Fruit fly (Drosophila melanogaster) whole organism, embryonic: ENCODE measurements around the gene Cdc50.

ENCODE experiments used
- Asciz ChIP-seq: fragments of 200-800 bp; sonication (Bioruptor generic); optimal IDR thresholded peaks from 2 replicates; lab custom pipeline; 2017; ENCODE audit warnings: missing biosample characterization, mild to moderate bottlenecking, missing genetic modification characterization, missing genetic modification reagents
- CG10274 ChIP-seq: fragments of 200-800 bp; sonication (Bioruptor generic); optimal IDR thresholded peaks from 3 replicates; lab custom pipeline; 2017; ENCODE audit warnings: missing biosample characterization, mild to moderate bottlenecking, missing genetic modification characterization
- CG10321 ChIP-seq: fragments of 200-800 bp; sonication (Bioruptor generic); IDR thresholded peaks from 2 replicates; pipeline ENCODE4 v1.3.6; 2022; ENCODE audit warnings: missing biosample characterization, missing genetic modification characterization
- CG10366 ChIP-seq: fragments of 200-800 bp; sonication (Bioruptor generic); IDR thresholded peaks from 2 replicates; pipeline ENCODE4 v1.3.6; 2022; ENCODE audit warnings: missing biosample characterization, missing genetic modification characterization
- CG13424 ChIP-seq: fragments of 200-800 bp; sonication (Bioruptor generic); optimal IDR thresholded peaks from 2 replicates; lab custom pipeline; 2019; ENCODE audit warnings: missing biosample characterization, mild to moderate bottlenecking, missing genetic modification characterization, moderate library complexity
- CG14710 ChIP-seq: fragments of 200-800 bp; sonication (Bioruptor generic); optimal IDR thresholded peaks from 3 replicates; lab custom pipeline; 2019; ENCODE audit warnings: missing biosample characterization, mild to moderate bottlenecking, missing genetic modification characterization, moderate library complexity
- CG15601 ChIP-seq: fragments of 200-800 bp; sonication (Bioruptor generic); optimal IDR thresholded peaks from 3 replicates; lab custom pipeline; 2019; ENCODE audit warnings: missing biosample characterization, mild to moderate bottlenecking, missing genetic modification characterization, moderate library complexity
- CG17328 ChIP-seq: fragments of 200-800 bp; sonication (Bioruptor generic); IDR thresholded peaks from 2 replicates; pipeline ENCODE4 v1.3.6; 2022; ENCODE audit warnings: missing biosample characterization, missing genetic modification characterization
- CG17912 ChIP-seq: fragments of 200-800 bp; sonication (Bioruptor generic); optimal IDR thresholded peaks from 2 replicates; lab custom pipeline; 2018; ENCODE audit warnings: missing biosample characterization, mild to moderate bottlenecking, missing genetic modification characterization
- CG18262 ChIP-seq: fragments of 200-800 bp; optimal IDR thresholded peaks from 3 replicates; lab custom pipeline; 2019; ENCODE audit warnings: missing biosample characterization, mild to moderate bottlenecking, missing genetic modification characterization, moderate library complexity
- CG30403 ChIP-seq: fragments of 200-800 bp; sonication (Bioruptor generic); optimal IDR thresholded peaks from 3 replicates; lab custom pipeline; 2016; ENCODE audit warnings: missing biosample characterization, missing genetic modification characterization
- CG6689 ChIP-seq: fragments of 200-800 bp; sonication (Bioruptor generic); IDR thresholded peaks from 2 replicates; pipeline ENCODE4 v1.3.6; 2022; ENCODE audit warnings: missing biosample characterization, missing genetic modification characterization
- CG7839 ChIP-seq: fragments of 200-800 bp; sonication (Bioruptor generic); optimal IDR thresholded peaks from 3 replicates; lab custom pipeline; 2018; ENCODE audit warnings: missing biosample characterization, mild to moderate bottlenecking, missing genetic modification characterization, moderate library complexity
- CG8089 ChIP-seq: fragments of 200-800 bp; sonication (Bioruptor generic); optimal IDR thresholded peaks from 3 replicates; lab custom pipeline; 2016; ENCODE audit warnings: missing biosample characterization, missing genetic modification characterization
- CG8924 ChIP-seq: fragments of 200-800 bp; optimal IDR thresholded peaks from 3 replicates; lab custom pipeline; 2019; ENCODE audit warnings: missing biosample characterization, mild to moderate bottlenecking, missing genetic modification characterization, moderate library complexity
- D ChIP-seq, 2 experiments: fragments of 200-800 bp in 1 of 2; fragments of >200 bp in 1 of 2; sonication (Bioruptor generic) in 1 of 2; optimal IDR thresholded peaks; 2 replicates in 1 of 2; 3 replicates in 1 of 2; lab custom pipeline; 2017; ENCODE audit warnings: mild to moderate bottlenecking in 1 of 2, missing biosample characterization in 1 of 2, missing genetic modification characterization in 1 of 2, missing genetic modification reagents in 1 of 2
- D19A ChIP-seq: fragments of 200-800 bp; optimal IDR thresholded peaks from 3 replicates; lab custom pipeline; 2019; ENCODE audit warnings: missing biosample characterization, mild to moderate bottlenecking, missing genetic modification characterization, moderate library complexity
- HLH3B ChIP-seq: fragments of 200-800 bp; sonication (Bioruptor generic); IDR thresholded peaks from 2 replicates; pipeline ENCODE4 v1.3.6; 2022; ENCODE audit warnings: missing biosample characterization, missing genetic modification characterization
- Hey ChIP-seq: fragments of 200-800 bp; sonication (Bioruptor generic); optimal IDR thresholded peaks from 3 replicates; lab custom pipeline; 2018; ENCODE audit warnings: missing biosample characterization, mild to moderate bottlenecking, missing genetic modification characterization
- HmgZ ChIP-seq: fragments of 200-800 bp; sonication (Bioruptor generic); optimal IDR thresholded peaks from 2 replicates; lab custom pipeline; 2018; ENCODE audit warnings: missing biosample characterization, mild to moderate bottlenecking, missing genetic modification characterization
- Hr51 ChIP-seq, 2 experiments: fragments of 200-800 bp; sonication (Bioruptor generic); optimal IDR thresholded peaks; 2 replicates in 1 of 2; 3 replicates in 1 of 2; lab custom pipeline; 2016 to 2018; ENCODE audit warnings: missing biosample characterization in 2 of 2, missing genetic modification characterization in 2 of 2, mild to moderate bottlenecking in 1 of 2, moderate library complexity in 1 of 2
- Med ChIP-seq: fragments of 200-800 bp; sonication (Bioruptor generic); peaks from one replicate; lab custom pipeline; 2016; ENCODE audit warnings: missing biosample characterization, missing genetic modification characterization, mild to moderate bottlenecking, inconsistent platforms, moderate library complexity
- Oli ChIP-seq: fragments of 200-800 bp; sonication (Bioruptor generic); optimal IDR thresholded peaks from 2 replicates; lab custom pipeline; 2018; ENCODE audit warnings: missing biosample characterization, mild to moderate bottlenecking, missing genetic modification characterization, moderate library complexity
- Ptx1 ChIP-seq: fragments of 200-800 bp; sonication (Bioruptor generic); IDR thresholded peaks from 2 replicates; pipeline ENCODE4 v1.3.6; 2022; ENCODE audit warnings: missing biosample characterization, missing genetic modification characterization
- Sin3A ChIP-seq: fragments of >200 bp; optimal IDR thresholded peaks from 2 replicates; lab custom pipeline; 2018
- Sox102F ChIP-seq: fragments of 200-800 bp; sonication (Bioruptor generic); optimal IDR thresholded peaks from 2 replicates; lab custom pipeline; 2018; ENCODE audit warnings: missing biosample characterization, mild to moderate bottlenecking, missing genetic modification characterization, moderate library complexity
- Xrp1 ChIP-seq: fragments of 200-800 bp; sonication (Bioruptor generic); IDR thresholded peaks from 2 replicates; pipeline ENCODE4 v1.3.6; 2022; ENCODE audit warnings: missing biosample characterization, missing genetic modification characterization
- bsh ChIP-seq, 2 experiments: fragments of 200-800 bp; sonication (Bioruptor generic); optimal IDR thresholded peaks; 2 replicates each; lab custom pipeline; 2017 to 2018; ENCODE audit warnings: mild to moderate bottlenecking in 2 of 2, missing biosample characterization in 2 of 2, missing genetic modification characterization in 2 of 2, moderate library complexity in 1 of 2
- ci ChIP-seq: fragments of 200-800 bp; sonication (Bioruptor generic); IDR thresholded peaks from 3 replicates; pipeline ENCODE4 v1.3.6; 2022; ENCODE audit warnings: missing biosample characterization, missing genetic modification characterization
- da ChIP-seq: fragments of 200-800 bp; sonication (Bioruptor generic); optimal IDR thresholded peaks from 2 replicates; lab custom pipeline; 2016; ENCODE audit warnings: missing biosample characterization, missing genetic modification characterization
- dmrt99B ChIP-seq: fragments of 200-800 bp; sonication (Bioruptor generic); optimal IDR thresholded peaks from 2 replicates; lab custom pipeline; 2018; ENCODE audit warnings: missing biosample characterization, mild to moderate bottlenecking, missing genetic modification characterization, moderate library complexity
- ftz-f1 ChIP-seq: fragments of 200-800 bp; sonication (Bioruptor generic); optimal IDR thresholded peaks from 2 replicates; lab custom pipeline; 2016; ENCODE audit warnings: missing biosample characterization, missing genetic modification characterization
- gcm ChIP-seq: fragments of 200-800 bp; sonication (Bioruptor generic); optimal IDR thresholded peaks from 2 replicates; lab custom pipeline; 2019; ENCODE audit warnings: missing biosample characterization, mild to moderate bottlenecking, missing genetic modification characterization, moderate library complexity
- hkb ChIP-seq, 2 experiments: fragments of 200-800 bp in 1 of 2; fragments of >200 bp in 1 of 2; sonication (Bioruptor generic) in 1 of 2; IDR thresholded peaks in 1 of 2; optimal IDR thresholded peaks in 1 of 2; 2 replicates each; pipeline versions ENCODE4 v1.3.6 to Lab custom; 2017 to 2022; ENCODE audit warnings: missing biosample characterization in 1 of 2, missing genetic modification characterization in 1 of 2
- mirr ChIP-seq: fragments of 200-800 bp; sonication (Bioruptor generic); optimal IDR thresholded peaks from 3 replicates; lab custom pipeline; 2018; ENCODE audit warnings: missing biosample characterization, mild to moderate bottlenecking, missing genetic modification characterization
- nmo ChIP-seq: fragments of 200-800 bp; sonication (Bioruptor generic); optimal IDR thresholded peaks from 2 replicates; lab custom pipeline; 2018; ENCODE audit warnings: missing biosample characterization, mild to moderate bottlenecking, missing genetic modification characterization, moderate library complexity
- pan ChIP-seq, 4 experiments: fragments of >200 bp in 3 of 4; fragments of 200-800 bp in 1 of 4; sonication (Bioruptor generic) in 1 of 4; optimal IDR thresholded peaks in 3 of 4; IDR thresholded peaks in 1 of 4; 2 replicates each; pipeline versions ENCODE4 v1.3.6 to Lab custom; 2017 to 2022; ENCODE audit warnings: missing biosample characterization in 2 of 4, missing genetic modification characterization in 2 of 4, mixed read lengths in 1 of 4
- phol ChIP-seq: fragments of 200-800 bp; sonication (Bioruptor generic); optimal IDR thresholded peaks from 3 replicates; lab custom pipeline; 2018; ENCODE audit warnings: missing biosample characterization, mild to moderate bottlenecking, missing genetic modification characterization, moderate library complexity
- prd ChIP-seq, 3 experiments: fragments of >200 bp in 2 of 3; fragments of 200-800 bp in 1 of 3; sonication (Bioruptor generic) in 1 of 3; optimal IDR thresholded peaks in 2 of 3; IDR thresholded peaks in 1 of 3; 2 replicates in 2 of 3; 3 replicates in 1 of 3; pipeline versions ENCODE4 v1.3.6 to Lab custom; 2017 to 2022; ENCODE audit warnings: missing biosample characterization in 1 of 3, missing genetic modification characterization in 1 of 3
- sim ChIP-seq: fragments of 200-800 bp; sonication (Bioruptor generic); IDR thresholded peaks from 2 replicates; pipeline ENCODE4 v1.3.6; 2022; ENCODE audit warnings: missing biosample characterization, missing genetic modification characterization
- so ChIP-seq: fragments of 200-800 bp; sonication (Bioruptor generic); IDR thresholded peaks from 3 replicates; pipeline ENCODE4 v1.3.6; 2022; ENCODE audit warnings: missing biosample characterization, missing genetic modification characterization
- tap ChIP-seq: fragments of 200-800 bp; optimal IDR thresholded peaks from 3 replicates; lab custom pipeline; 2019; ENCODE audit warnings: missing biosample characterization, mild to moderate bottlenecking, missing genetic modification characterization, moderate library complexity
- trem ChIP-seq: fragments of 200-800 bp; optimal IDR thresholded peaks from 3 replicates; lab custom pipeline; 2019; ENCODE audit warnings: missing biosample characterization, mild to moderate bottlenecking, missing genetic modification characterization, moderate library complexity
- vvl ChIP-seq: fragments of 200-800 bp; sonication (Bioruptor generic); IDR thresholded peaks from 2 replicates; pipeline ENCODE4 v1.3.6; 2022; ENCODE audit warnings: missing biosample characterization, missing genetic modification characterization
- wdn ChIP-seq: fragments of 200-800 bp; sonication (Bioruptor generic); IDR thresholded peaks from 2 replicates; pipeline ENCODE4 v1.3.6; 2022; ENCODE audit warnings: missing biosample characterization, missing genetic modification characterization

Gene Cdc50

DNA sequence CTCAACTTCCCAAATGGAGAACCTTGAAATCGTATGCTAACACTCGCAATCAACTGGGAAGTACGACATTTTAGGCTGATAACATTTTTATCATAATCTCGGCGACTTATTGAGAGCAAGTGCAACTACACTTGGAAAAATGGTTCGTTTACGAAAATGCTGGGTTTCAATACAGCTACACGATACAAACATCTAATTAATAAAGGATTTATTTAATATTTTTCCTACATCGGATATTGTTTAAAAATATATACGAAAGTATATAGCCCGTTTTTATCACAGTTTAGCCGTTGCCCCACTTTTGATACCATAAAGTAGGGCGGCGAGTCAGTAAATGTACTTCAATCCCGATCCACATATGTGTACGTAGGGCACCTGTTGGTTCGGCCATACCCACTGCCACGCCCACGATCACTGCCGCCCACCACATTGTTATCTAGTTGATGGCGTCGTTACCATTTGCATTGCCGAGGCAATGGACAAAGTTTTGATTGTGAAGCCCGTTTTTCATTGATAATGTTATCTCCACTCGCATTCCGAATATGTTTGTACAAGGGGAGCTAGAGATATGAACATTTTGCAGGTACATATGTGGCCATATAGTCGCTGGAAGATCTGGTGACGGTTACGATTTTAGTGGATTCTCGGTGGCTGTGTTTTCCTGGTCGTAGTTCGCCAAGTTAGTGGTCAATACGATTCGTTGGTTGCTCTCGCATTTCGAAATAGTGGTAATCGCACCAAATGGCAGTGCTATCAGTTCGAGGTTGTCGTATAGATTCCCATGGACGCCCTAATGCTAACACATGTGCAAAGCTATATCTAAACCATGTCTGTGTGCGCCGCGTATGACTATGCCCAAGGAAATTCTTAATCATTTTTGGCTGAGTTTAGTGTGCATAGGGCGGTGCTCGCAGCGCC is 26.4 kb downstream of the Cdc50 start, which contains the start of gene Traf-like (continued):
- peak; percentile 24; the same call in 1 of the 2 replicates for TF ChIP-seq vvl (GFP tag; lab: Robert Waterston, UW)
- peak; percentile 29 for TF ChIP-seq Oli (tag; lab: Kevin White, UChicago)
- TF ChIP-seq sim (GFP tag; lab: Robert Waterston, UW): no peak
- TF ChIP-seq phol: peak; percentile 23
- TF ChIP-seq so (GFP tag; lab: Robert Waterston, UW): 0 out of 3 replicates have a peak, but pooled peaks have one; percentile 36
- peak; percentile 13 for TF ChIP-seq CG15601
- TF ChIP-seq CG17328 (GFP tag; lab: Robert Waterston, UW): peak; percentile 11; the same call in 1 of the 2 replicates
- TF ChIP-seq nmo (GFP tag; lab: Kevin White, UChicago): peak; percentile 34
- TF ChIP-seq D19A (tag; lab: Kevin White, UChicago): peak; percentile 44
- no peak for TF ChIP-seq CG10321 (GFP tag; lab: Robert Waterston, UW)
- peak; percentile 79 for TF ChIP-seq Med (GFP tag; lab: Kevin White, UChicago)
- peak; percentile 33; the same call in 1 of the 2 replicates for TF ChIP-seq Ptx1 (GFP tag; lab: Robert Waterston, UW)
- TF ChIP-seq bsh (GFP tag; optimal IDR thresholded peaks at IDR 0.05; lab: Kevin White, UChicago): peak in 1 of 2 experiments; percentile 47
- no peak for TF ChIP-seq CG17912 (GFP tag; lab: Kevin White, UChicago)
- no peak for TF ChIP-seq Sin3A (lab: Kevin White, UChicago)
- TF ChIP-seq HmgZ (tag; lab: Kevin White, UChicago): peak; percentile 11
- peak; percentile 76 for TF ChIP-seq mirr (GFP tag; lab: Kevin White, UChicago)
- TF ChIP-seq tap: peak; percentile 27
- 0 out of 2 replicates have a peak, but pooled peaks have one; percentile 22 for TF ChIP-seq CG6689 (GFP tag; lab: Robert Waterston, UW)
- no peak for TF ChIP-seq CG8089 (GFP tag; lab: Kevin White, UChicago)
- no peak for TF ChIP-seq gcm (GFP tag; lab: Kevin White, UChicago)
- no peak for TF ChIP-seq CG14710 (tag; lab: Kevin White, UChicago)
- TF ChIP-seq wdn: no peak
- peak; percentile 12 for TF ChIP-seq CG18262 (tag; lab: Kevin White, UChicago)
- TF ChIP-seq ci (GFP tag; lab: Robert Waterston, UW): peak; percentile 58; the same call in 2 of the 3 replicates
- peak; percentile 5 for TF ChIP-seq CG30403
- peak; percentile 63 for TF ChIP-seq dmrt99B (tag; lab: Kevin White, UChicago)
- TF ChIP-seq trem: no peak
- TF ChIP-seq ftz-f1 (GFP tag; lab: Kevin White, UChicago): no peak
- no peak for TF ChIP-seq da (GFP tag; lab: Kevin White, UChicago)
- TF ChIP-seq HLH3B: no peak
- peak; percentile 23 for TF ChIP-seq Hey
- peak; percentile 32; the same call in 1 of the 2 replicates for TF ChIP-seq Xrp1 (GFP tag; lab: Robert Waterston, UW)
- peak; percentile 14 for TF ChIP-seq Asciz
- no peak for TF ChIP-seq D (optimal IDR thresholded peaks at IDR 0.05; lab: Kevin White, UChicago)
- TF ChIP-seq D (GFP tag; optimal IDR thresholded peaks at IDR 0.05; lab: Kevin White, UChicago): no peak
- TF ChIP-seq pan (optimal IDR thresholded peaks at IDR 0.05; lab: Kevin White, UChicago): no peak
- no peak for TF ChIP-seq pan (GFP tag; optimal IDR thresholded peaks at IDR 0.05 in 1 of 2, IDR thresholded peaks at IDR 0.05 in 1 of 2)
- peak in 1 of 2 experiments; percentile 41 for TF ChIP-seq Hr51 (GFP tag; optimal IDR thresholded peaks at IDR 0.05; lab: Kevin White, UChicago)
- peak; percentile 40; the same call in 1 of the 2 replicates for TF ChIP-seq CG10366 (GFP tag; lab: Robert Waterston, UW)
- TF ChIP-seq CG8924 (tag; lab: Kevin White, UChicago): peak; percentile 22
- TF ChIP-seq prd (optimal IDR thresholded peaks at IDR 0.05; lab: Kevin White, UChicago): no peak
- peak; percentile 8; the same call in 1 of the 3 replicates for TF ChIP-seq prd (GFP tag; IDR thresholded peaks at IDR 0.05; lab: Robert Waterston, UW)
- peak; percentile 5 for TF ChIP-seq CG10274 (GFP tag; lab: Kevin White, UChicago)
- TF ChIP-seq CG7839 (tag; lab: Kevin White, UChicago): peak; percentile 38
- TF ChIP-seq Sox102F (GFP tag; lab: Kevin White, UChicago): peak; percentile 52
- peak; percentile 47 for TF ChIP-seq CG13424
- no peak for TF ChIP-seq hkb (optimal IDR thresholded peaks at IDR 0.05; lab: Kevin White, UChicago)
- 0 out of 2 replicates have a peak, but pooled peaks have one; percentile 29 for TF ChIP-seq hkb (GFP tag; IDR thresholded peaks at IDR 0.05; lab: Robert Waterston, UW)
